Worm (Caenorhabditis elegans): Measurements from ENCODE around the gene K04C2.2.
A peak's percentile ranks its signal among the peaks of the same experiment; 100 is the strongest.

- TF ChIP-seq nhr-77 (tag; optimal IDR thresholded peaks at IDR 0.05): no peak
- TF ChIP-seq F13H6.1 (tag; optimal IDR thresholded peaks at IDR 0.05): no peak
- TF ChIP-seq unc-39 (tag; optimal IDR thresholded peaks at IDR 0.05): no peak
- no peak for TF ChIP-seq zag-1 (tag; optimal IDR thresholded peaks at IDR 0.05)
- peak; percentile 29 for TF ChIP-seq lin-13 (GFP tag; optimal IDR thresholded peaks at IDR 0.05)
- TF ChIP-seq unc-62 (GFP tag; optimal IDR thresholded peaks at IDR 0.05): no peak
- TF ChIP-seq nhr-23 (tag; optimal IDR thresholded peaks at IDR 0.05): no peak
- TF ChIP-seq fos-1 (tag; optimal IDR thresholded peaks at IDR 0.05): peak; percentile 24
Measured at ce11 chrIII:6929558-6930167, 40.1 kb downstream of the K04C2.2 start, which contains the start of gene inf-1.

Measured in whole organism, L2 larva.